Worm (Caenorhabditis elegans) whole organism, L4 larva: ENCODE measurements around the gene tomm-20.
A peak's percentile ranks its signal among the peaks of the same experiment; 100 is the strongest.

ENCODE experiments used
- D1046.2 ChIP-seq: fragments of 200-800 bp; sonication (Bioruptor generic); IDR thresholded peaks from 2 replicates; pipeline ENCODE4 v1.3.6; 2022; ENCODE audit warnings: missing genetic modification characterization, missing compliant biosample characterization
- F10B5.3 ChIP-seq: sonication (generic microtip); optimal IDR thresholded peaks from 2 replicates; lab custom pipeline; 2016; ENCODE audit warnings: mild to moderate bottlenecking, missing genetic modification characterization, missing compliant biosample characterization
- F26F4.8 ChIP-seq: fragments of 200-800 bp; sonication (Bioruptor generic); conservative IDR thresholded peaks from 2 replicates; pipeline ENCODE4 v1.3.6; 2022; ENCODE audit warnings: missing genetic modification characterization, missing compliant biosample characterization
- F49E8.2 ChIP-seq: sonication (generic microtip); optimal IDR thresholded peaks from 2 replicates; lab custom pipeline; 2016; ENCODE audit warnings: missing compliant biosample characterization, mild to moderate bottlenecking, missing genetic modification characterization, borderline replicate concordance
- R02D3.7 ChIP-seq: fragments of 150-350 bp; sonication (generic microtip); optimal IDR thresholded peaks from 3 replicates; lab custom pipeline; 2014; ENCODE audit warnings: missing biosample characterization, missing genetic modification characterization
- T26A8.4 ChIP-seq: fragments of 200-800 bp; sonication (Bioruptor generic); IDR thresholded peaks from 2 replicates; pipeline ENCODE4 v1.3.6; 2022; ENCODE audit warnings: missing genetic modification characterization, missing compliant biosample characterization
- Y105C5A.15 ChIP-seq: fragments of 200-800 bp; sonication (Bioruptor generic); IDR thresholded peaks from 2 replicates; pipeline ENCODE4 v1.3.6; 2022; ENCODE audit warnings: missing genetic modification characterization, missing compliant biosample characterization
- Y48G9A.11 ChIP-seq: fragments of 200-800 bp; sonication (Bioruptor generic); IDR thresholded peaks from 2 replicates; pipeline ENCODE4 v1.3.6; 2022; ENCODE audit warnings: missing genetic modification reagents, missing genetic modification characterization, missing compliant biosample characterization
- ZK337.2 ChIP-seq: fragments of 200-800 bp; sonication (Bioruptor generic); IDR thresholded peaks from 2 replicates; pipeline ENCODE4 v1.3.6; 2022; ENCODE audit warnings: missing genetic modification reagents, missing genetic modification characterization, missing compliant biosample characterization
- ama-1 ChIP-seq: fragments of 150-350 bp; optimal IDR thresholded peaks from 2 replicates; lab custom pipeline; 2014; ENCODE audit warnings: inconsistent platforms, mixed read lengths
- ceh-20 ChIP-seq: fragments of 200-800 bp; sonication (Bioruptor generic); IDR thresholded peaks from 2 replicates; pipeline ENCODE4 v1.3.6; 2022; ENCODE audit warnings: missing genetic modification reagents, missing genetic modification characterization, missing compliant biosample characterization
- ceh-28 ChIP-seq: fragments of 150-350 bp; optimal IDR thresholded peaks from 2 replicates; lab custom pipeline; 2014; ENCODE audit warnings: missing biosample characterization, missing genetic modification reagents, missing genetic modification characterization
- ceh-32 ChIP-seq: sonication (generic microtip); optimal IDR thresholded peaks from 2 replicates; lab custom pipeline; 2016; ENCODE audit warnings: mild to moderate bottlenecking, missing genetic modification characterization, missing compliant biosample characterization; ENCODE audit not compliant: poor library complexity
- ceh-44 ChIP-seq: fragments of 200-800 bp; sonication (Bioruptor generic); IDR thresholded peaks from 2 replicates; pipeline ENCODE4 v1.3.6; 2022; ENCODE audit warnings: missing genetic modification reagents, missing genetic modification characterization, missing compliant biosample characterization
- ceh-62 ChIP-seq: sonication (generic microtip); optimal IDR thresholded peaks from 2 replicates; lab custom pipeline; 2017; ENCODE audit warnings: missing biosample characterization, missing genetic modification characterization
- ces-1 ChIP-seq: fragments of 150-350 bp; sonication (generic microtip); optimal IDR thresholded peaks from 4 replicates; lab custom pipeline; 2014; ENCODE audit warnings: missing biosample characterization, missing genetic modification reagents, missing genetic modification characterization
- ctbp-1 ChIP-seq: fragments of 200-800 bp; sonication (Bioruptor generic); IDR thresholded peaks from 2 replicates; pipeline ENCODE4 v1.3.6; 2022; ENCODE audit warnings: missing genetic modification reagents, missing genetic modification characterization, missing compliant biosample characterization
- daf-16 ChIP-seq, 3 experiments: sonication (generic microtip); optimal IDR thresholded peaks; 2 replicates each; lab custom pipeline; 2016 to 2017; ENCODE audit warnings: missing genetic modification characterization in 3 of 3, missing genetic modification reagents in 3 of 3, mild to moderate bottlenecking in 2 of 3, missing compliant biosample characterization in 2 of 3, missing biosample characterization in 1 of 3, moderate library complexity in 1 of 3
- daf-19 ChIP-seq: fragments of 200-800 bp; sonication (Bioruptor generic); conservative IDR thresholded peaks from 2 replicates; pipeline ENCODE4 v1.3.6; 2022; ENCODE audit warnings: missing genetic modification characterization, missing compliant biosample characterization
- daf-8 ChIP-seq: fragments of 200-800 bp; sonication (Bioruptor generic); IDR thresholded peaks from 2 replicates; pipeline ENCODE4 v1.3.6; 2022; ENCODE audit warnings: missing genetic modification characterization, missing compliant biosample characterization
- dpl-1 ChIP-seq: fragments of 150-350 bp; optimal IDR thresholded peaks from 2 replicates; lab custom pipeline; 2014; ENCODE audit warnings: missing biosample characterization, missing genetic modification reagents, missing genetic modification characterization
- duxl-1 ChIP-seq: sonication (generic microtip); optimal IDR thresholded peaks from 2 replicates; lab custom pipeline; 2016; ENCODE audit warnings: mild to moderate bottlenecking, missing genetic modification characterization, moderate library complexity, missing compliant biosample characterization; ENCODE audit not compliant: poor library complexity
- dve-1 ChIP-seq: sonication (generic microtip); optimal IDR thresholded peaks from 2 replicates; lab custom pipeline; 2017; ENCODE audit warnings: antibody characterized with exemption, mild to moderate bottlenecking, missing genetic modification characterization, missing compliant biosample characterization; ENCODE audit not compliant: insufficient read depth
- fkh-10 ChIP-seq: fragments of 150-350 bp; optimal IDR thresholded peaks from 2 replicates; lab custom pipeline; 2014; ENCODE audit warnings: missing biosample characterization, missing genetic modification reagents, missing genetic modification characterization
- fos-1 ChIP-seq: fragments of 150-350 bp; optimal IDR thresholded peaks from 2 replicates; lab custom pipeline; 2014; ENCODE audit warnings: missing biosample characterization, missing genetic modification characterization
- gei-8 ChIP-seq: fragments of 200-800 bp; sonication (Bioruptor generic); optimal IDR thresholded peaks from 2 replicates; lab custom pipeline; 2018; ENCODE audit warnings: mild to moderate bottlenecking, missing genetic modification characterization, missing compliant biosample characterization
- hlh-11 ChIP-seq: fragments of 200-800 bp; sonication (Bioruptor generic); optimal IDR thresholded peaks from 2 replicates; lab custom pipeline; 2018; ENCODE audit warnings: mild to moderate bottlenecking, missing genetic modification characterization, missing compliant biosample characterization
- hmg-1.1 ChIP-seq: fragments of 200-800 bp; sonication (Bioruptor generic); IDR thresholded peaks from 2 replicates; pipeline ENCODE4 v1.3.6; 2022; ENCODE audit warnings: missing genetic modification reagents, missing genetic modification characterization, missing compliant biosample characterization
- jun-1 ChIP-seq: fragments of 150-350 bp; optimal IDR thresholded peaks from 2 replicates; lab custom pipeline; 2014; ENCODE audit warnings: missing biosample characterization, missing genetic modification reagents, missing genetic modification characterization
- lim-7 ChIP-seq: fragments of 200-800 bp; sonication (Bioruptor generic); IDR thresholded peaks from 2 replicates; pipeline ENCODE4 v1.3.6; 2022; ENCODE audit warnings: missing genetic modification characterization, missing compliant biosample characterization
- lin-1 ChIP-seq: fragments of 200-800 bp; sonication (Bioruptor generic); IDR thresholded peaks from 2 replicates; pipeline ENCODE4 v1.3.6; 2022; ENCODE audit warnings: missing genetic modification reagents, missing genetic modification characterization, missing compliant biosample characterization
- lin-13 ChIP-seq: fragments of 150-350 bp; optimal IDR thresholded peaks from 2 replicates; lab custom pipeline; 2014; ENCODE audit warnings: missing biosample characterization, missing genetic modification reagents, missing genetic modification characterization
- lin-38 ChIP-seq: fragments of 200-800 bp; sonication (Bioruptor generic); IDR thresholded peaks from 2 replicates; pipeline ENCODE4 v1.3.6; 2022; ENCODE audit warnings: missing genetic modification reagents, missing genetic modification characterization, missing compliant biosample characterization
- madf-9 ChIP-seq: fragments of 200-800 bp; sonication (Bioruptor generic); conservative IDR thresholded peaks from 2 replicates; pipeline ENCODE4 v1.3.6; 2022; ENCODE audit warnings: missing genetic modification reagents, missing genetic modification characterization, missing compliant biosample characterization
- mdt-29 ChIP-seq: fragments of 200-800 bp; sonication (Bioruptor generic); IDR thresholded peaks from 2 replicates; pipeline ENCODE4 v1.3.6; 2022; ENCODE audit warnings: missing genetic modification reagents, missing genetic modification characterization, missing compliant biosample characterization
- nhr-111 ChIP-seq: fragments of 200-800 bp; sonication (Bioruptor generic); optimal IDR thresholded peaks from 2 replicates; lab custom pipeline; 2018; ENCODE audit warnings: mild to moderate bottlenecking, missing genetic modification characterization, missing compliant biosample characterization
- nhr-28 ChIP-seq: fragments of 150-350 bp; optimal IDR thresholded peaks from 2 replicates; lab custom pipeline; 2014; ENCODE audit warnings: missing biosample characterization, missing genetic modification characterization
- nhr-48 ChIP-seq: sonication (generic microtip); optimal IDR thresholded peaks from 2 replicates; lab custom pipeline; 2016; ENCODE audit warnings: mild to moderate bottlenecking, missing genetic modification characterization, missing compliant biosample characterization
- nhr-77 ChIP-seq: fragments of 150-350 bp; optimal IDR thresholded peaks from 2 replicates; lab custom pipeline; 2014; ENCODE audit warnings: missing biosample characterization, missing genetic modification characterization
- saeg-2 ChIP-seq: fragments of 200-800 bp; sonication (Bioruptor generic); IDR thresholded peaks from 2 replicates; pipeline ENCODE4 v1.3.6; 2022; ENCODE audit warnings: missing genetic modification reagents, missing genetic modification characterization, missing compliant biosample characterization
- set-16 ChIP-seq: fragments of 200-800 bp; sonication (Bioruptor generic); IDR thresholded peaks from 2 replicates; pipeline ENCODE4 v1.3.6; 2022; ENCODE audit warnings: missing genetic modification reagents, missing genetic modification characterization, missing compliant biosample characterization
- skn-1 ChIP-seq: fragments of 150-350 bp; optimal IDR thresholded peaks from 2 replicates; lab custom pipeline; 2014; ENCODE audit warnings: missing biosample characterization, missing genetic modification characterization
- spr-1 ChIP-seq: sonication (generic microtip); optimal IDR thresholded peaks from 2 replicates; lab custom pipeline; 2016; ENCODE audit warnings: mild to moderate bottlenecking, missing genetic modification characterization, missing compliant biosample characterization
- spr-3 ChIP-seq: fragments of 200-800 bp; sonication (Bioruptor generic); optimal IDR thresholded peaks from 2 replicates; lab custom pipeline; 2018; ENCODE audit warnings: mild to moderate bottlenecking, missing genetic modification characterization, missing compliant biosample characterization
- tag-97 ChIP-seq: fragments of 200-800 bp; sonication (Bioruptor generic); IDR thresholded peaks from 2 replicates; pipeline ENCODE4 v1.3.6; 2022; ENCODE audit warnings: missing genetic modification characterization, missing compliant biosample characterization
- tra-1 ChIP-seq: fragments of 200-800 bp; sonication (Bioruptor generic); IDR thresholded peaks from 2 replicates; pipeline ENCODE4 v1.3.6; 2022; ENCODE audit warnings: missing genetic modification reagents, missing genetic modification characterization, missing compliant biosample characterization
- vab-7 ChIP-seq: fragments of 200-800 bp; sonication (Bioruptor generic); IDR thresholded peaks from 2 replicates; pipeline ENCODE4 v1.3.6; 2022; ENCODE audit warnings: missing genetic modification reagents, missing genetic modification characterization, missing compliant biosample characterization
- zag-1 ChIP-seq: fragments of 150-350 bp; optimal IDR thresholded peaks from 2 replicates; lab custom pipeline; 2014; ENCODE audit warnings: missing biosample characterization, missing genetic modification characterization
- zip-2 ChIP-seq: fragments of 150-350 bp; optimal IDR thresholded peaks from 2 replicates; lab custom pipeline; 2014; ENCODE audit warnings: missing biosample characterization, missing genetic modification characterization
- ztf-11 ChIP-seq: fragments of 150-350 bp; optimal IDR thresholded peaks from 2 replicates; lab custom pipeline; 2014; ENCODE audit warnings: missing biosample characterization, missing genetic modification characterization

Gene tomm-20

DNA sequence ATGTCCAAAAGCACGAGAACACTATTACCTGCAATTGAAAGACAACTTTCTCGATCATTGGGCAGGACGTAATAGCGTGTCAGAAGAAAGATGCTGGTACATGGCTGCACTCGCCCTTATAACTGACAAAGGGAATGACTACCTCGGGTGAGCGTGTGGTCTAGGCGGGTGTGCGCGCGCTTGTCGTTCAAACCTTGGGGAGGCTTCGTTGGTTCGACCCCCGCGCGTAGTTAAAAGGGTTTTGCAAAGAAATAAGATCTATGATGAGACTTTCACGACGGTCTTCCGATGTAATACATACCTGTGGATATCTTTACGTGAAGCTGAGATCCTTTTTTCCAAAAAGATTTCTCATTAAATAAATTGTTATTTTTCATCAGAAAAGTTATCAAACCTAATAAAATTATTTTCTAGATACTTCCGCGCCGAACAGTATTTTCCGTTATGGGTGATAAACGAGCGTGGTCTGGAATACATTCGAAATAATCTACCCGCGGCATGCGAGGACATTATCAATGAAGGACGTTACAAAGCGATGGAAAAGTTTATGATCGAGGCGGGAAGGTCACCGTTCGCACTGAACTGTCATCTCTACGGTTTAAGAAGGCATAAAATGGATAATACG lies 39.7 kb downstream of the tomm-20 start (continued):
- TF ChIP-seq nhr-28 (no peak), dve-1 (tag; lab: Kevin White, UChicago) (peak; percentile 89), set-16 (peak; percentile 84), duxl-1 (peak; percentile 97), ceh-62 (tag; lab: Kevin White, UChicago) (no peak), saeg-2 (GFP tag; lab: Robert Waterston, UW) (peak; percentile 99), ceh-28 (no peak), jun-1 (tag; lab: Kevin White, UChicago) (peak; percentile 73), tag-97 (GFP tag; lab: Robert Waterston, UW) (peak; percentile 93), F49E8.2 (tag; lab: Kevin White, UChicago) (peak; percentile 95), tra-1 (GFP tag; lab: Robert Waterston, UW) (peak; percentile 99), nhr-77 (peak; percentile 75), lin-13 (GFP tag; lab: Kevin White, UChicago) (peak; percentile 67), ZK337.2 (GFP tag; lab: Robert Waterston, UW) (peak; percentile 98), daf-19 (peak; percentile 100), ceh-20 (peak; percentile 97), lim-7 (GFP tag; lab: Robert Waterston, UW) (peak; percentile 100), daf-16 (GFP tag; optimal IDR thresholded peaks at IDR 0.05; lab: Kevin White, UChicago) (peak; percentile 96 to 98), daf-16 (tag; optimal IDR thresholded peaks at IDR 0.05; lab: Kevin White, UChicago) (peak; percentile 81), mdt-29 (peak; percentile 95), ceh-44 (GFP tag; lab: Robert Waterston, UW) (peak; percentile 98), T26A8.4 (GFP tag; lab: Robert Waterston, UW) (peak; percentile 98), zag-1 (tag; lab: Kevin White, UChicago) (peak; percentile 26), madf-9 (GFP tag; lab: Robert Waterston, UW) (peak; percentile 95), ceh-32 (tag; lab: Kevin White, UChicago) (peak; percentile 85), D1046.2 (GFP tag; lab: Robert Waterston, UW) (peak; percentile 97), F10B5.3 (peak; percentile 94), fos-1 (tag; lab: Kevin White, UChicago) (no peak), nhr-48 (tag; lab: Kevin White, UChicago) (peak; percentile 93), gei-8 (GFP tag; lab: Kevin White, UChicago) (peak; percentile 99), spr-1 (tag; lab: Kevin White, UChicago) (peak; percentile 96), ces-1 (GFP tag; lab: Kevin White, UChicago) (peak; percentile 55), lin-1 (GFP tag; lab: Robert Waterston, UW) (peak; percentile 98), hlh-11 (peak; percentile 82), fkh-10 (GFP tag; lab: Kevin White, UChicago) (peak; percentile 60), Y105C5A.15 (GFP tag; lab: Robert Waterston, UW) (peak; percentile 100), ztf-11 (tag; lab: Kevin White, UChicago) (peak; percentile 49), skn-1 (tag; lab: Kevin White, UChicago) (no peak), ctbp-1 (GFP tag; lab: Robert Waterston, UW) (peak; percentile 99)

DNA sequence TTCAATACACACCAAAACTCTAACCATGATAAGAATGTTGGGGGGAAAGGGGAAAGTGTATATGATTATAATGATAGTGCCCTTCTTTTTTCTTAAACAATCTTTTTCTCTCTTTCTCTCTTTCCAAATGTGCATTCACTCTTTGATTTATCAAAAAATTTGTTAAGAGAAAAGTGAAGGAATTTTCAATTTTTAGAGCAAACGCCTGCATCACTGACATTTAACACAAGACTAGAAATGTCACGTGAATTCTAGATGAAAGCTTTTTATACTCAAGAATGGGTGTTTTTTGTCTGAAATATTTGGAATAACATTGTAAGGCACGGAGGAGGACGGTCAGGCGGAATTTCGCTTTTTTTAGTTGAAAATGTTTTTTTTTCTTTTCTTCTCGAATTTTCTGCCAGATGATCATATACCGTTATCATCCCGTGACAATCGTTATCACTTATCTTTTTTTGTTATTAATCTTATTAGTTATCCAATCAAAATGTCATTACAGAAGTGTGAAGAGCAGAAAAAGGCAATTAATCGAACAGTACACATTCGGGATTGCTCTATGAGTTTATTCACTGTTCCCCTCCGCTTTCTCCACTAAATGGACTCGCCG lies 41.2 kb downstream of the tomm-20 start, which contains the start of the genes frm-7 and F55C5.17:
Gene frm-7 (plus strand): TSS at position 500 of the 607 bp plus-strand sequence.
Gene F55C5.17 (plus strand): TSS at position 557 of the 607 bp plus-strand sequence.
- TF ChIP-seq hmg-1.1 (GFP tag; lab: Robert Waterston, UW), result no peak
- TF ChIP-seq nhr-111 (GFP tag; lab: Kevin White, UChicago), result no peak
- no peak for TF ChIP-seq ctbp-1 (GFP tag; lab: Robert Waterston, UW)
- TF ChIP-seq lin-38, result no peak
- no peak for TF ChIP-seq vab-7 (GFP tag; lab: Robert Waterston, UW)
- no peak for TF ChIP-seq spr-3 (GFP tag; lab: Kevin White, UChicago)
- no peak for TF ChIP-seq dpl-1
- no peak for TF ChIP-seq R02D3.7 (tag; lab: Kevin White, UChicago)
- no peak for TF ChIP-seq daf-8 (GFP tag; lab: Robert Waterston, UW)
- TF ChIP-seq Y48G9A.11 (GFP tag; lab: Robert Waterston, UW), result no peak
- no peak for TF ChIP-seq F26F4.8 (GFP tag; lab: Robert Waterston, UW)
- peak; percentile 19 for TF ChIP-seq nhr-28
- TF ChIP-seq zip-2 (tag; lab: Kevin White, UChicago), result no peak
- no peak for TF ChIP-seq F49E8.2 (tag; lab: Kevin White, UChicago)
- TF ChIP-seq mdt-29, result peak; percentile 64
- no peak for TF ChIP-seq lin-13 (GFP tag; lab: Kevin White, UChicago)
- no peak for TF ChIP-seq ama-1 (lab: Kevin White, UChicago)
